Worm (Caenorhabditis elegans) whole organism, L3 larva: Measurements from ENCODE around the gene F53H2.3.

Experiments used
- R02D3.7 ChIP-seq: fragments of 150-350 bp; optimal IDR thresholded peaks from 2 replicates; lab custom pipeline; 2014; ENCODE audit warnings: missing biosample characterization, missing genetic modification characterization
- ZK546.5 ChIP-seq: sonication (generic microtip); optimal IDR thresholded peaks from 2 replicates; lab custom pipeline; 2017; ENCODE audit warnings: missing biosample characterization, missing genetic modification characterization
- aly-2 ChIP-seq: fragments of 150-350 bp; optimal IDR thresholded peaks from 2 replicates; lab custom pipeline; 2014; ENCODE audit warnings: missing biosample characterization, missing genetic modification characterization
- ama-1 ChIP-seq: fragments of 150-350 bp; optimal IDR thresholded peaks from 2 replicates; lab custom pipeline; 2018
- ceh-16 ChIP-seq: sonication (generic microtip); optimal IDR thresholded peaks from 2 replicates; lab custom pipeline; 2017; ENCODE audit warnings: missing biosample characterization, missing genetic modification characterization
- ceh-28 ChIP-seq: fragments of 150-350 bp; optimal IDR thresholded peaks from 2 replicates; lab custom pipeline; 2014; ENCODE audit warnings: missing biosample characterization, missing genetic modification reagents, missing genetic modification characterization
- ceh-9 ChIP-seq: sonication (generic microtip); optimal IDR thresholded peaks from 2 replicates; lab custom pipeline; 2018; ENCODE audit warnings: missing biosample characterization, missing genetic modification characterization
- egl-27 ChIP-seq: sonication (generic microtip); optimal IDR thresholded peaks from 4 replicates; lab custom pipeline; 2017; ENCODE audit warnings: missing biosample characterization, missing genetic modification reagents, missing genetic modification characterization
- egl-5 ChIP-seq: fragments of 150-350 bp; optimal IDR thresholded peaks from 2 replicates; lab custom pipeline; 2017; ENCODE audit warnings: missing biosample characterization, missing genetic modification reagents, missing genetic modification characterization, inconsistent platforms
- elt-1 ChIP-seq: fragments of 150-350 bp; optimal IDR thresholded peaks from 2 replicates; lab custom pipeline; 2014; ENCODE audit warnings: missing biosample characterization, missing genetic modification characterization
- elt-2 ChIP-seq: sonication (generic microtip); optimal IDR thresholded peaks from 2 replicates; lab custom pipeline; 2016; ENCODE audit warnings: missing genetic modification reagents, mild to moderate bottlenecking, missing genetic modification characterization, missing compliant biosample characterization
- elt-3 ChIP-seq, 3 experiments: fragments of 150-350 bp in 1 of 3; sonication (generic microtip) in 2 of 3; optimal IDR thresholded peaks; 2 replicates in 2 of 3; 4 replicates in 1 of 3; lab custom pipeline; 2014 to 2017; ENCODE audit warnings: missing biosample characterization in 3 of 3, missing genetic modification characterization in 3 of 3
- fkh-10 ChIP-seq: sonication (generic microtip); optimal IDR thresholded peaks from 2 replicates; lab custom pipeline; 2017; ENCODE audit warnings: missing biosample characterization, missing genetic modification reagents, missing genetic modification characterization
- fkh-2 ChIP-seq: fragments of 150-350 bp; optimal IDR thresholded peaks from 2 replicates; lab custom pipeline; 2014; ENCODE audit warnings: missing biosample characterization, missing genetic modification reagents, missing genetic modification characterization
- fos-1 ChIP-seq: fragments of 150-350 bp; optimal IDR thresholded peaks from 2 replicates; lab custom pipeline; 2014; ENCODE audit warnings: missing biosample characterization, missing genetic modification characterization
- hmg-11 ChIP-seq: sonication (generic microtip); optimal IDR thresholded peaks from 2 replicates; lab custom pipeline; 2016; ENCODE audit warnings: missing genetic modification characterization, missing compliant biosample characterization
- jun-1 ChIP-seq: fragments of 150-350 bp; optimal IDR thresholded peaks from 2 replicates; lab custom pipeline; 2014; ENCODE audit warnings: missing biosample characterization, missing genetic modification reagents, missing genetic modification characterization
- lin-15B ChIP-seq: fragments of 150-350 bp; optimal IDR thresholded peaks from 2 replicates; lab custom pipeline; 2014; ENCODE audit warnings: missing biosample characterization, missing genetic modification characterization
- lin-39 ChIP-seq: fragments of 150-350 bp; optimal IDR thresholded peaks from 2 replicates; lab custom pipeline; 2018; ENCODE audit warnings: missing biosample characterization, missing genetic modification reagents, missing genetic modification characterization
- lsy-12 ChIP-seq: sonication (generic microtip); optimal IDR thresholded peaks from 2 replicates; lab custom pipeline; 2016; ENCODE audit warnings: mild to moderate bottlenecking, missing genetic modification characterization, missing compliant biosample characterization
- mdl-1 ChIP-seq: fragments of 150-350 bp; optimal IDR thresholded peaks from 2 replicates; lab custom pipeline; 2014; ENCODE audit warnings: missing biosample characterization, missing genetic modification characterization
- mml-1 ChIP-seq: fragments of 150-350 bp; sonication (generic microtip); optimal IDR thresholded peaks from 3 replicates; lab custom pipeline; 2014; ENCODE audit warnings: missing biosample characterization, missing genetic modification characterization
- nfya-1 ChIP-seq: sonication (generic microtip); optimal IDR thresholded peaks from 2 replicates; lab custom pipeline; 2017; ENCODE audit warnings: missing genetic modification characterization, mild to moderate bottlenecking, missing compliant biosample characterization, antibody characterized with exemption, moderate library complexity; ENCODE audit not compliant: insufficient read depth
- nhr-11 ChIP-seq: fragments of 150-350 bp; optimal IDR thresholded peaks from 2 replicates; lab custom pipeline; 2014; ENCODE audit warnings: missing biosample characterization, missing genetic modification characterization
- nhr-12 ChIP-seq: fragments of 150-350 bp; optimal IDR thresholded peaks from 2 replicates; lab custom pipeline; 2014; ENCODE audit warnings: missing biosample characterization, missing genetic modification characterization
- nhr-23 ChIP-seq: fragments of 150-350 bp; optimal IDR thresholded peaks from 2 replicates; lab custom pipeline; 2014; ENCODE audit warnings: missing biosample characterization, missing genetic modification reagents, missing genetic modification characterization
- nhr-237 ChIP-seq: fragments of 150-350 bp; optimal IDR thresholded peaks from 2 replicates; lab custom pipeline; 2014; ENCODE audit warnings: missing biosample characterization, missing genetic modification characterization
- nhr-25 ChIP-seq: sonication (generic microtip); optimal IDR thresholded peaks from 2 replicates; lab custom pipeline; 2017; ENCODE audit warnings: missing biosample characterization, missing genetic modification characterization
- nhr-28 ChIP-seq: fragments of 150-350 bp; optimal IDR thresholded peaks from 2 replicates; lab custom pipeline; 2014; ENCODE audit warnings: missing biosample characterization, missing genetic modification characterization
- nhr-43 ChIP-seq: sonication (generic microtip); optimal IDR thresholded peaks from 2 replicates; lab custom pipeline; 2016; ENCODE audit warnings: mild to moderate bottlenecking, missing genetic modification characterization, missing compliant biosample characterization; ENCODE audit not compliant: poor library complexity, severe bottlenecking
- nhr-67 ChIP-seq: fragments of 150-350 bp; optimal IDR thresholded peaks from 2 replicates; lab custom pipeline; 2014; ENCODE audit warnings: missing biosample characterization, missing genetic modification characterization
- nhr-76 ChIP-seq: fragments of 150-350 bp; sonication (generic microtip); optimal IDR thresholded peaks from 5 replicates; lab custom pipeline; 2014; ENCODE audit warnings: missing biosample characterization, missing genetic modification characterization
- nhr-77 ChIP-seq: fragments of 150-350 bp; optimal IDR thresholded peaks from 2 replicates; lab custom pipeline; 2014; ENCODE audit warnings: missing biosample characterization, missing genetic modification characterization
- pha-4 ChIP-seq: fragments of 150-350 bp; optimal IDR thresholded peaks from 2 replicates; lab custom pipeline; 2014; ENCODE audit warnings: missing biosample characterization, missing genetic modification reagents, missing genetic modification characterization
- pqm-1 ChIP-seq: fragments of 150-350 bp; optimal IDR thresholded peaks from 2 replicates; lab custom pipeline; 2017; ENCODE audit warnings: missing biosample characterization, missing genetic modification characterization, inconsistent platforms
- snpc-4 ChIP-seq: fragments of 150-350 bp; optimal IDR thresholded peaks from 2 replicates; lab custom pipeline; 2014; ENCODE audit warnings: missing biosample characterization, missing genetic modification characterization
- unc-62 ChIP-seq: fragments of 150-350 bp; sonication (generic microtip); optimal IDR thresholded peaks from 4 replicates; lab custom pipeline; 2014; ENCODE audit warnings: missing biosample characterization, missing genetic modification reagents, missing genetic modification characterization
- zag-1 ChIP-seq: fragments of 150-350 bp; optimal IDR thresholded peaks from 2 replicates; lab custom pipeline; 2014; ENCODE audit warnings: missing biosample characterization, missing genetic modification characterization
- ztf-11 ChIP-seq: fragments of 150-350 bp; optimal IDR thresholded peaks from 2 replicates; lab custom pipeline; 2014; ENCODE audit warnings: missing biosample characterization, missing genetic modification characterization
- ztf-4 ChIP-seq: fragments of 150-350 bp; optimal IDR thresholded peaks from 2 replicates; lab custom pipeline; 2014; ENCODE audit warnings: missing biosample characterization, missing genetic modification characterization

Gene F53H2.3

ce11 chrV:20424229-20425182 lies 12.9 kb upstream of the F53H2.3 start (continued):
- TF ChIP-seq lin-15B (tag; lab: Kevin White, UChicago), result peak; percentile 44
- no peak for TF ChIP-seq nhr-67 (tag; lab: Kevin White, UChicago)
- no peak for TF ChIP-seq zag-1 (tag; lab: Kevin White, UChicago)
- no peak for TF ChIP-seq ama-1 (lab: Kevin White, UChicago)
- TF ChIP-seq fkh-10 (GFP tag; lab: Kevin White, UChicago), result peak; percentile 5

- TF ChIP-seq pha-4 (peak; percentile 40), mml-1 (tag; lab: Kevin White, UChicago) (no peak), lin-15B (tag; lab: Kevin White, UChicago) (no peak), jun-1 (tag; lab: Kevin White, UChicago) (no peak), nhr-237 (tag; lab: Kevin White, UChicago) (no peak), nhr-77 (tag; lab: Kevin White, UChicago) (no peak), pqm-1 (tag; lab: Kevin White, UChicago) (peak; percentile 38), unc-62 (GFP tag; lab: Kevin White, UChicago) (no peak), nhr-76 (tag; lab: Kevin White, UChicago) (peak; percentile 24), nhr-23 (tag; lab: Kevin White, UChicago) (no peak), elt-2 (tag; lab: Kevin White, UChicago) (peak; percentile 51)
Measured at ce11 chrV:20423428-20423827, 11.9 kb upstream of the F53H2.3 start.

- TF ChIP-seq fos-1 (tag; lab: Kevin White, UChicago) (no peak), nhr-67 (tag; lab: Kevin White, UChicago) (no peak), lsy-12 (no peak), egl-5 (no peak), aly-2 (no peak), ceh-16 (tag; lab: Kevin White, UChicago) (no peak), ztf-4 (tag; lab: Kevin White, UChicago) (no peak), nhr-25 (tag; lab: Kevin White, UChicago) (peak; percentile 92), nhr-23 (tag; lab: Kevin White, UChicago) (peak; percentile 60), snpc-4 (no peak), pqm-1 (tag; lab: Kevin White, UChicago) (no peak), elt-1 (tag; lab: Kevin White, UChicago) (peak; percentile 1), zag-1 (tag; lab: Kevin White, UChicago) (no peak)
Measured at ce11 chrV:20422738-20423137, 11.2 kb upstream of the F53H2.3 start.

- TF ChIP-seq nhr-25 (tag; lab: Kevin White, UChicago) (peak; percentile 3), ama-1 (lab: Kevin White, UChicago) (peak; percentile 47), pqm-1 (tag; lab: Kevin White, UChicago) (no peak), elt-1 (tag; lab: Kevin White, UChicago) (no peak)
Measured at ce11 chrV:20419643-20420042, 8.1 kb upstream of the F53H2.3 start.

- peak; percentile 36 for TF ChIP-seq nhr-43
- TF ChIP-seq mdl-1, result peak; percentile 42
- TF ChIP-seq nhr-28 (tag; lab: Kevin White, UChicago), result no peak
- peak; percentile 12 for TF ChIP-seq snpc-4
- no peak for TF ChIP-seq nhr-11 (tag; lab: Kevin White, UChicago)
- TF ChIP-seq egl-27 (tag; lab: Kevin White, UChicago), result no peak
- TF ChIP-seq pqm-1 (tag; lab: Kevin White, UChicago), result peak; percentile 85
- TF ChIP-seq aly-2, result no peak
- TF ChIP-seq ceh-28 (tag; lab: Kevin White, UChicago), result peak; percentile 23
- TF ChIP-seq jun-1 (tag; lab: Kevin White, UChicago), result peak; percentile 86
- TF ChIP-seq nhr-77 (tag; lab: Kevin White, UChicago), result no peak
- peak; percentile 6 for TF ChIP-seq nhr-23 (tag; lab: Kevin White, UChicago)
- TF ChIP-seq mml-1 (tag; lab: Kevin White, UChicago), result no peak
- peak; percentile 85 for TF ChIP-seq egl-5
- TF ChIP-seq zag-1 (tag; lab: Kevin White, UChicago), result no peak
- no peak for TF ChIP-seq ZK546.5 (tag; lab: Kevin White, UChicago)
- TF ChIP-seq lin-39 (tag; lab: Kevin White, UChicago), result peak; percentile 51
- TF ChIP-seq ztf-4 (tag; lab: Kevin White, UChicago), result no peak
- TF ChIP-seq elt-3 (tag; optimal IDR thresholded peaks at IDR 0.05; lab: Kevin White, UChicago), result no peak
- no peak for TF ChIP-seq hmg-11 (tag; lab: Kevin White, UChicago)
- peak; percentile 32 for TF ChIP-seq lin-15B (tag; lab: Kevin White, UChicago)
- peak; percentile 8 for TF ChIP-seq lsy-12
- no peak for TF ChIP-seq nhr-237 (tag; lab: Kevin White, UChicago)
- no peak for TF ChIP-seq fkh-2 (tag; lab: Kevin White, UChicago)
- TF ChIP-seq ama-1 (lab: Kevin White, UChicago), result peak; percentile 48
- TF ChIP-seq elt-2 (tag; lab: Kevin White, UChicago), result peak; percentile 81
- peak; percentile 11 for TF ChIP-seq nfya-1 (tag; lab: Kevin White, UChicago)
- peak; percentile 99 for TF ChIP-seq pha-4
- no peak for TF ChIP-seq nhr-12 (tag; lab: Kevin White, UChicago)
- TF ChIP-seq ztf-11 (tag; lab: Kevin White, UChicago), result no peak
- no peak for TF ChIP-seq ceh-9 (tag; lab: Kevin White, UChicago)
- no peak for TF ChIP-seq R02D3.7 (tag; lab: Kevin White, UChicago)
Measured at ce11 chrV:20418768-20419167, 7.2 kb upstream of the F53H2.3 start.
